Worm (Caenorhabditis elegans) whole organism, late embryonic: Measurements from ENCODE around the gene mltn-8.

ENCODE experiments used
- C08G9.2 ChIP-seq: sonication (generic microtip); optimal IDR thresholded peaks from 2 replicates; lab custom pipeline; 2016; ENCODE audit warnings: mild to moderate bottlenecking, missing genetic modification characterization, moderate library complexity, missing compliant biosample characterization
- C38D4.7 ChIP-seq: fragments of 200-800 bp; sonication (Bioruptor generic); optimal IDR thresholded peaks from 2 replicates; lab custom pipeline; 2018; ENCODE audit warnings: mild to moderate bottlenecking, missing genetic modification characterization, moderate library complexity, missing compliant biosample characterization
- K09A11.1 ChIP-seq: sonication (generic microtip); optimal IDR thresholded peaks from 2 replicates; lab custom pipeline; 2017; ENCODE audit warnings: antibody characterized with exemption, mild to moderate bottlenecking, missing genetic modification characterization, missing compliant biosample characterization; ENCODE audit not compliant: insufficient read depth
- ceh-14 ChIP-seq: sonication (generic microtip); optimal IDR thresholded peaks from 2 replicates; lab custom pipeline; 2016; ENCODE audit warnings: missing genotype, missing genetic modification characterization, missing compliant biosample characterization
- ceh-18 ChIP-seq: sonication (generic microtip); optimal IDR thresholded peaks from 2 replicates; lab custom pipeline; 2016; ENCODE audit warnings: missing genetic modification characterization, missing compliant biosample characterization
- ceh-19 ChIP-seq: fragments of 200-800 bp; sonication (Bioruptor generic); optimal IDR thresholded peaks from 2 replicates; lab custom pipeline; 2018; ENCODE audit warnings: mild to moderate bottlenecking, missing genetic modification characterization, missing compliant biosample characterization
- ceh-2 ChIP-seq: sonication (generic microtip); optimal IDR thresholded peaks from 2 replicates; lab custom pipeline; 2016; ENCODE audit warnings: missing genotype, missing genetic modification characterization, missing compliant biosample characterization
- ceh-24 ChIP-seq: sonication (generic microtip); optimal IDR thresholded peaks from 2 replicates; lab custom pipeline; 2016; ENCODE audit warnings: mild to moderate bottlenecking, missing genetic modification characterization, missing compliant biosample characterization
- ceh-31 ChIP-seq: sonication (generic microtip); optimal IDR thresholded peaks from 2 replicates; lab custom pipeline; 2016; ENCODE audit warnings: missing genetic modification characterization, missing compliant biosample characterization
- ceh-34 ChIP-seq: sonication (generic microtip); optimal IDR thresholded peaks from 2 replicates; lab custom pipeline; 2016; ENCODE audit warnings: mild to moderate bottlenecking, missing genetic modification characterization, missing compliant biosample characterization
- ceh-45 ChIP-seq: fragments of 200-800 bp; sonication (Bioruptor generic); IDR thresholded peaks from 2 replicates; pipeline ENCODE4 v1.3.6; 2022; ENCODE audit warnings: missing genetic modification reagents, missing genetic modification characterization, missing compliant biosample characterization
- che-1 ChIP-seq: sonication (generic microtip); optimal IDR thresholded peaks from 2 replicates; lab custom pipeline; 2016; ENCODE audit warnings: mild to moderate bottlenecking, missing genetic modification characterization, missing compliant biosample characterization
- elt-2 ChIP-seq: sonication (generic microtip); optimal IDR thresholded peaks from 2 replicates; lab custom pipeline; 2016; ENCODE audit warnings: missing genetic modification reagents, missing genetic modification characterization, missing compliant biosample characterization
- eyg-1 ChIP-seq: sonication (generic microtip); optimal IDR thresholded peaks from 2 replicates; lab custom pipeline; 2016; ENCODE audit warnings: missing genotype, missing genetic modification characterization, missing compliant biosample characterization
- fkh-6 ChIP-seq: sonication (generic microtip); optimal IDR thresholded peaks from 2 replicates; lab custom pipeline; 2016; ENCODE audit warnings: missing genetic modification characterization, missing compliant biosample characterization
- gmeb-2 ChIP-seq: sonication (generic microtip); optimal IDR thresholded peaks from 2 replicates; lab custom pipeline; 2016; ENCODE audit warnings: missing genetic modification characterization, inconsistent platforms, missing compliant biosample characterization
- lim-6 ChIP-seq: sonication (generic microtip); optimal IDR thresholded peaks from 2 replicates; lab custom pipeline; 2016; ENCODE audit warnings: missing genetic modification characterization, missing compliant biosample characterization
- lin-11 ChIP-seq: fragments of 200-800 bp; sonication (Bioruptor generic); optimal IDR thresholded peaks from 2 replicates; lab custom pipeline; 2018; ENCODE audit warnings: mild to moderate bottlenecking, missing genetic modification characterization, missing compliant biosample characterization
- madf-2 ChIP-seq: sonication (generic microtip); optimal IDR thresholded peaks from 2 replicates; lab custom pipeline; 2017; ENCODE audit warnings: missing genetic modification characterization, missing compliant biosample characterization
- mec-3 ChIP-seq: sonication (generic microtip); optimal IDR thresholded peaks from 2 replicates; lab custom pipeline; 2016; ENCODE audit warnings: borderline replicate concordance, missing genetic modification characterization, missing compliant biosample characterization
- nfya-1 ChIP-seq: sonication (generic microtip); optimal IDR thresholded peaks from 2 replicates; lab custom pipeline; 2017; ENCODE audit warnings: missing genetic modification characterization, mild to moderate bottlenecking, missing compliant biosample characterization, antibody characterized with exemption, moderate library complexity
- nhr-232 ChIP-seq: sonication (generic microtip); optimal IDR thresholded peaks from 2 replicates; lab custom pipeline; 2016; ENCODE audit warnings: missing genetic modification characterization, missing compliant biosample characterization
- npax-4 ChIP-seq: sonication (generic microtip); optimal IDR thresholded peaks from 2 replicates; lab custom pipeline; 2016; ENCODE audit warnings: missing genetic modification characterization, missing compliant biosample characterization
- pag-3 ChIP-seq: sonication (generic microtip); optimal IDR thresholded peaks from 2 replicates; lab custom pipeline; 2016; ENCODE audit warnings: missing compliant biosample characterization, missing genetic modification characterization, borderline replicate concordance
- pha-2 ChIP-seq: sonication (generic microtip); optimal IDR thresholded peaks from 2 replicates; lab custom pipeline; 2017; ENCODE audit warnings: mild to moderate bottlenecking, missing genetic modification characterization, missing compliant biosample characterization
- pqm-1 ChIP-seq: sonication (generic microtip); optimal IDR thresholded peaks from 2 replicates; lab custom pipeline; 2016; ENCODE audit warnings: missing genetic modification characterization, missing compliant biosample characterization
- pros-1 ChIP-seq: fragments of 150-350 bp; optimal IDR thresholded peaks from 2 replicates; lab custom pipeline; 2014; ENCODE audit warnings: missing biosample characterization, missing genetic modification reagents, missing genetic modification characterization
- sdc-2 ChIP-seq: sonication (generic microtip); optimal IDR thresholded peaks from 2 replicates; lab custom pipeline; 2016; ENCODE audit warnings: missing genotype, missing genetic modification characterization, missing compliant biosample characterization
- sox-2 ChIP-seq: fragments of 200-800 bp; sonication (Bioruptor generic); IDR thresholded peaks from 2 replicates; pipeline ENCODE4 v1.3.6; 2022; ENCODE audit warnings: missing genetic modification reagents, missing genetic modification characterization, missing compliant biosample characterization
- sox-4 ChIP-seq: sonication (generic microtip); optimal IDR thresholded peaks from 2 replicates; lab custom pipeline; 2017; ENCODE audit warnings: mild to moderate bottlenecking, missing genetic modification characterization, inconsistent platforms, missing compliant biosample characterization
- syd-9 ChIP-seq: sonication (generic microtip); optimal IDR thresholded peaks from 2 replicates; lab custom pipeline; 2016; ENCODE audit warnings: mild to moderate bottlenecking, missing genetic modification characterization, moderate library complexity, missing compliant biosample characterization
- tbx-2 ChIP-seq: sonication (generic microtip); optimal IDR thresholded peaks from 2 replicates; lab custom pipeline; 2016; ENCODE audit warnings: missing genetic modification characterization, missing compliant biosample characterization
- ttx-3 ChIP-seq: sonication (generic microtip); optimal IDR thresholded peaks from 2 replicates; lab custom pipeline; 2016; ENCODE audit warnings: missing genetic modification reagents, missing genetic modification characterization, missing compliant biosample characterization
- unc-42 ChIP-seq: sonication (generic microtip); optimal IDR thresholded peaks from 2 replicates; lab custom pipeline; 2016; ENCODE audit warnings: missing genotype, missing genetic modification characterization, missing compliant biosample characterization
- zip-5 ChIP-seq: sonication (generic microtip); optimal IDR thresholded peaks from 2 replicates; lab custom pipeline; 2016; ENCODE audit warnings: missing genetic modification characterization, missing compliant biosample characterization
- ztf-16 ChIP-seq: sonication (generic microtip); optimal IDR thresholded peaks from 2 replicates; lab custom pipeline; 2017; ENCODE audit warnings: missing genetic modification characterization, missing compliant biosample characterization

The mltn-8 gene

DNA sequence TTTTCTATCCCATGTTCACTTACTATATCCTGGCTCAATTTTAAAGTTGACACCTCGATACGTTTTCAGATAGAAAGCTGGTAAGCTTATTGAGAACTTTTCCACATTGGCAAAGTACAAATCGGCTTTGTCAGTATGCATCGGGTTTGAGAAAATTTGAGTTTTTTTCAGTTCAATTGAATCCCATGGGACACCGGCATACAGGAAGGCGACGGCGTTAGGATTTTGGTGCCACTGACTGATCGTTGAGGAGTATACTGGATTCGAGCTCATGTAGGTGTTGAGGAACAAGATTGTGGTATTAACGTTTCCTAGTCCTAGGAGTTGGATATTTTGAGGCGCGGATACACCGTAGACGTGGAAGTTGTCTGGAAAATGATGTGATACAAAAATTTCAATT lies 32.7 kb upstream of the mltn-8 start:
- TF ChIP-seq ceh-34 (tag; lab: Kevin White, UChicago): no peak
- TF ChIP-seq C38D4.7 (GFP tag; lab: Kevin White, UChicago): no peak
- no peak for TF ChIP-seq C08G9.2 (tag; lab: Kevin White, UChicago)
- no peak for TF ChIP-seq nhr-232 (tag; lab: Kevin White, UChicago)
- TF ChIP-seq ceh-24: no peak
- no peak for TF ChIP-seq fkh-6 (tag; lab: Kevin White, UChicago)
- TF ChIP-seq, all 69 proteins: peak for 0

- TF ChIP-seq ztf-16 (tag; lab: Kevin White, UChicago): no peak
- no peak for TF ChIP-seq nhr-232 (tag; lab: Kevin White, UChicago)
- TF ChIP-seq lin-11 (tag; lab: Kevin White, UChicago): no peak
- TF ChIP-seq lim-6 (tag; lab: Kevin White, UChicago): no peak
- no peak for TF ChIP-seq pag-3 (tag; lab: Kevin White, UChicago)
- no peak for TF ChIP-seq zip-5 (tag; lab: Kevin White, UChicago)
- no peak for TF ChIP-seq sox-2 (GFP tag; lab: Robert Waterston, UW)
- no peak for TF ChIP-seq sdc-2 (tag; lab: Kevin White, UChicago)
- no peak for TF ChIP-seq gmeb-2 (tag; lab: Kevin White, UChicago)
- TF ChIP-seq ceh-45 (GFP tag; lab: Robert Waterston, UW): no peak
- TF ChIP-seq mec-3 (tag; lab: Kevin White, UChicago): no peak
- TF ChIP-seq, all 69 proteins: peak for 0
These were observed 24.2 kb upstream of the mltn-8 start, which contains the start of gene nhr-252 for ce11 chrV:404210-404669. nhr-252 (plus strand) TSS chrV:404619.

DNA sequence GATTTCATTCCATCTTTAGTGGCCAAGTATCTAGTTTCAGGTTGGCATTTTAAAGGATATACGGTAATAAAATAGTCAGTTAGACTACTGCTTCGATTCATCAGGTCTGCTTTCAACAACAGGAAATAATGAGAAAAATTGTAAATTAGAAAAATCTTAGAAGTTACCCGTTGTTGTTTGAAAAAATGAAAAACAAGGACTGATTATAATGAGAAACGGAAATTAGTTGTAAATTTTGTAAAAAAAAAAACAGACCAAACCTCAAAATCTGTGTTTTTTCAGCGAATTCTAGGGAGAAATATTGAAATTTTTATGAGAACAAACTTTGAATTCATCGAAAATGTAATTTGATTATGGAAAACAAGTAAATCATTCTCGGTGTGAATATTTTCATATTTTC lies 22.9 kb upstream of the mltn-8 start, which contains the start of gene srh-62:
srh-62 (minus strand) TSS at position 101 of the 400 bp plus-strand sequence.
- TF ChIP-seq npax-4 (tag; lab: Kevin White, UChicago): no peak
- TF ChIP-seq unc-42: no peak
- no peak for TF ChIP-seq che-1 (tag; lab: Kevin White, UChicago)
- TF ChIP-seq elt-2 (tag; lab: Kevin White, UChicago): no peak
- TF ChIP-seq eyg-1 (tag; lab: Kevin White, UChicago): no peak
- TF ChIP-seq ceh-14 (tag; lab: Kevin White, UChicago): no peak
- no peak for TF ChIP-seq ceh-31 (tag; lab: Kevin White, UChicago)
- TF ChIP-seq pag-3 (tag; lab: Kevin White, UChicago): no peak
- TF ChIP-seq nfya-1 (tag; lab: Kevin White, UChicago): no peak
- TF ChIP-seq ceh-34 (tag; lab: Kevin White, UChicago): no peak
- no peak for TF ChIP-seq pros-1 (tag; lab: Kevin White, UChicago)
- no peak for TF ChIP-seq tbx-2 (tag; lab: Kevin White, UChicago)
- no peak for TF ChIP-seq madf-2
- TF ChIP-seq ceh-2 (tag; lab: Kevin White, UChicago): no peak
- TF ChIP-seq syd-9 (tag; lab: Kevin White, UChicago): no peak
- no peak for TF ChIP-seq K09A11.1 (tag; lab: Kevin White, UChicago)
- no peak for TF ChIP-seq ceh-19 (GFP tag; lab: Kevin White, UChicago)
- TF ChIP-seq ceh-18 (tag; lab: Kevin White, UChicago): no peak
- no peak for TF ChIP-seq C08G9.2 (tag; lab: Kevin White, UChicago)
- no peak for TF ChIP-seq gmeb-2 (tag; lab: Kevin White, UChicago)

DNA sequence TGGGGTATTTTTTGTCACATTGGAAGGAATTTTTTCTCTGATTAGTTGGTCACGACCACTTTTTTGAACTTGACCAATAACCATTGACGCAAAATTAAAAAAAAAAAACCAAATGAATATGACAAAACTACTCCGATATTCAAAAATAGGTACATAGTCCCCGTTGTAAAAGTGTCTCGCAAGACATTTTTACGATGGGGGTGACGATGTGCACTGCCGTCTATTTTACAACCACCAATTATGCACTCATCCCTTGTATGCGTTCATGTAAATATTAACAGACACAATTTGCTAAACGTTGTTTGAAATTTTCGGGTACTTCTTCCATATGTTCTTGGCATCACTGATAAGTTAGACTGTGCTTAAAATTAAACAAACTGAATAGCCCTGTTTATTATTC lies 19.6 kb upstream of the mltn-8 start, which contains the start of gene scl-27:
scl-27 (plus strand) TSS at position 301 of the 400 bp plus-strand sequence.
- TF ChIP-seq pqm-1 (tag; lab: Kevin White, UChicago): no peak
- no peak for TF ChIP-seq ttx-3 (tag; lab: Kevin White, UChicago)
- TF ChIP-seq K09A11.1 (tag; lab: Kevin White, UChicago): no peak
- TF ChIP-seq lim-6 (tag; lab: Kevin White, UChicago): no peak
- TF ChIP-seq C38D4.7 (GFP tag; lab: Kevin White, UChicago): no peak
- TF ChIP-seq che-1 (tag; lab: Kevin White, UChicago): no peak
- no peak for TF ChIP-seq pha-2 (tag; lab: Kevin White, UChicago)
- no peak for TF ChIP-seq sox-4
- no peak for TF ChIP-seq ceh-19 (GFP tag; lab: Kevin White, UChicago)
